Fruit fly (Drosophila melanogaster): ENCODE results near the gene CG6693.

DNA sequence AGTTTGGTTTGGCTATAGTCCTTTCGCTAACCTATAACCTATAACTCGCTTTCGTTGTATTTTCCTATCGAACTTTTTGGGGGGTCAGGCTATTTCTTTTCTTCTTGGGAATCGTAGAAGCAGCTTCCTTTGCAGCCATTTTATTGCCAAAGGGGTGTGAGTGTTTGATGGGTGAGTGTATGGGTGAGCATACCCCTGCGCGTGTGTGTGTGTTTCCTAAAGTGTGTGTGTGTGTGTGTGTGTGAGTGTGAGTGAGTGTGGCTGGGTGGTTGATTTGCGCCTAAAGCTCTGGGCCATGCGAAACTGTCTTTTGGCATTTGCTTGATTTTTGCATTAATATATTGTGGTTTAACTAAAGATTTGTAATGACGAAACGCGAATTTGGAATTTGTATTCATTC is 32.3 kb upstream of the CG6693 start:
- no peak for TF ChIP-seq Clk (GFP tag; optimal IDR thresholded peaks at IDR 0.05)
- no peak for TF ChIP-seq CG7045 (GFP tag; optimal IDR thresholded peaks at IDR 0.05)
- no peak for TF ChIP-seq CG12768 (GFP tag; optimal IDR thresholded peaks at IDR 0.05)
- no peak for TF ChIP-seq tj (GFP tag; optimal IDR thresholded peaks at IDR 0.05)
- no peak for TF ChIP-seq kay (GFP tag; ENCODE audit: borderline replicate concordance)
- TF ChIP-seq Crg-1 (GFP tag; optimal IDR thresholded peaks at IDR 0.05): no peak
- no peak for TF ChIP-seq cic (GFP tag; optimal IDR thresholded peaks at IDR 0.05)
- no peak for TF ChIP-seq Mnt (GFP tag; optimal IDR thresholded peaks at IDR 0.05)
- no peak for TF ChIP-seq ovo (GFP tag; optimal IDR thresholded peaks at IDR 0.05)

Data from whole organism, adult.